Worm (Caenorhabditis elegans) whole organism, young adult: ENCODE results near the gene ZK673.2.

Experiments used
- B0035.1 ChIP-seq: sonication (generic microtip); optimal IDR thresholded peaks from 2 replicates; lab custom pipeline; 2016; ENCODE audit warnings: missing genetic modification characterization, mild to moderate bottlenecking, missing compliant biosample characterization, missing genotype, missing genetic modification reagents
- B0336.3 ChIP-seq: fragments of 200-800 bp; sonication (Bioruptor generic); IDR thresholded peaks from 2 replicates; pipeline ENCODE4 v1.3.6; 2022; ENCODE audit warnings: missing genetic modification characterization, missing compliant biosample characterization
- C06A6.2 ChIP-seq: fragments of 200-800 bp; sonication (Bioruptor generic); conservative IDR thresholded peaks from 2 replicates; pipeline ENCODE4 v1.3.6; 2022; ENCODE audit warnings: missing genetic modification characterization, missing compliant biosample characterization
- D2030.7 ChIP-seq: fragments of 200-800 bp; sonication (Bioruptor generic); IDR thresholded peaks from 2 replicates; pipeline ENCODE4 v1.3.6; 2022; ENCODE audit warnings: missing genetic modification reagents, missing genetic modification characterization, missing compliant biosample characterization
- F10E7.11 ChIP-seq: sonication (generic microtip); optimal IDR thresholded peaks from 2 replicates; lab custom pipeline; 2017; ENCODE audit warnings: mild to moderate bottlenecking, missing genetic modification characterization, moderate library complexity, missing compliant biosample characterization
- F22D6.2 ChIP-seq: sonication (generic microtip); optimal IDR thresholded peaks from 2 replicates; lab custom pipeline; 2016; ENCODE audit warnings: mild to moderate bottlenecking, missing genetic modification characterization, missing compliant biosample characterization
- F33H1.4 ChIP-seq: fragments of 200-800 bp; sonication (Bioruptor generic); IDR thresholded peaks from 2 replicates; pipeline ENCODE4 v1.3.6; 2022; ENCODE audit warnings: missing genetic modification reagents, missing genetic modification characterization, missing compliant biosample characterization
- F39B2.1 ChIP-seq: fragments of 200-800 bp; sonication (Bioruptor generic); IDR thresholded peaks from 2 replicates; pipeline ENCODE4 v1.3.6; 2022; ENCODE audit warnings: missing genetic modification reagents, missing genetic modification characterization, missing compliant biosample characterization
- F49E8.2 ChIP-seq: sonication (generic microtip); optimal IDR thresholded peaks from 3 replicates; lab custom pipeline; 2017; ENCODE audit warnings: missing genetic modification characterization, mild to moderate bottlenecking, missing compliant biosample characterization, antibody characterized with exemption, moderate library complexity; ENCODE audit not compliant: insufficient read depth
- Y53G8AR.9 ChIP-seq: fragments of 200-800 bp; sonication (Bioruptor generic); conservative IDR thresholded peaks from 2 replicates; pipeline ENCODE4 v1.3.6; 2022; ENCODE audit warnings: missing genetic modification reagents, missing genetic modification characterization, missing compliant biosample characterization
- Y79H2A.3 ChIP-seq: fragments of 200-800 bp; sonication (Bioruptor generic); conservative IDR thresholded peaks from 2 replicates; pipeline ENCODE4 v1.3.6; 2022; ENCODE audit warnings: missing genetic modification reagents, missing genetic modification characterization, missing compliant biosample characterization
- attf-5 ChIP-seq: fragments of 200-800 bp; sonication (Bioruptor generic); optimal IDR thresholded peaks from 2 replicates; lab custom pipeline; 2018; ENCODE audit warnings: mild to moderate bottlenecking, missing genetic modification characterization, missing compliant biosample characterization
- ceh-40 ChIP-seq: fragments of 200-800 bp; sonication (Bioruptor generic); IDR thresholded peaks from 2 replicates; pipeline ENCODE4 v1.3.6; 2022; ENCODE audit warnings: missing genetic modification characterization, missing compliant biosample characterization
- dpl-1 ChIP-seq: fragments of 150-350 bp; optimal IDR thresholded peaks from 2 replicates; lab custom pipeline; 2014; ENCODE audit warnings: missing biosample characterization, missing genetic modification reagents, missing genetic modification characterization
- ekl-4 ChIP-seq: fragments of 200-800 bp; sonication (Bioruptor generic); IDR thresholded peaks from 2 replicates; pipeline ENCODE4 v1.3.6; 2022; ENCODE audit warnings: missing genetic modification reagents, missing genetic modification characterization, missing compliant biosample characterization
- gei-17 ChIP-seq: fragments of 200-800 bp; sonication (Bioruptor generic); optimal IDR thresholded peaks from 2 replicates; lab custom pipeline; 2018; ENCODE audit warnings: mild to moderate bottlenecking, missing genetic modification characterization, missing compliant biosample characterization
- him-1 ChIP-seq: sonication (generic microtip); optimal IDR thresholded peaks from 2 replicates; lab custom pipeline; 2016; ENCODE audit warnings: missing genotype, missing genetic modification reagents, missing genetic modification characterization, missing compliant biosample characterization
- hmg-1.2 ChIP-seq: fragments of 200-800 bp; sonication (Bioruptor generic); IDR thresholded peaks from 2 replicates; pipeline ENCODE4 v1.3.6; 2022; ENCODE audit warnings: missing genetic modification reagents, missing genetic modification characterization, missing compliant biosample characterization
- hsf-1 ChIP-seq: fragments of 200-800 bp; sonication (Bioruptor generic); IDR thresholded peaks from 2 replicates; pipeline ENCODE4 v1.3.6; 2022; ENCODE audit warnings: missing genetic modification reagents, missing genetic modification characterization, missing compliant biosample characterization
- let-526 ChIP-seq: fragments of 200-800 bp; sonication (Bioruptor generic); IDR thresholded peaks from 2 replicates; pipeline ENCODE4 v1.3.6; 2022; ENCODE audit warnings: missing genetic modification reagents, missing genetic modification characterization, missing compliant biosample characterization
- lin-54 ChIP-seq: fragments of 200-800 bp; sonication (Bioruptor generic); optimal IDR thresholded peaks from 2 replicates; lab custom pipeline; 2018; ENCODE audit warnings: mild to moderate bottlenecking, missing genetic modification characterization, missing compliant biosample characterization
- madf-10 ChIP-seq: sonication (generic microtip); optimal IDR thresholded peaks from 2 replicates; lab custom pipeline; 2016; ENCODE audit warnings: mild to moderate bottlenecking, missing genetic modification characterization, missing compliant biosample characterization
- madf-6 ChIP-seq: fragments of 200-800 bp; sonication (Bioruptor generic); IDR thresholded peaks from 2 replicates; pipeline ENCODE4 v1.3.6; 2022; ENCODE audit warnings: missing genetic modification reagents, missing genetic modification characterization, missing compliant biosample characterization
- nfya-2 ChIP-seq: fragments of 200-800 bp; sonication (Bioruptor generic); IDR thresholded peaks from 2 replicates; pipeline ENCODE4 v1.3.6; 2022; ENCODE audit warnings: missing genetic modification reagents, missing genetic modification characterization, missing compliant biosample characterization
- nhr-27 ChIP-seq: fragments of 200-800 bp; sonication (Bioruptor generic); optimal IDR thresholded peaks from 2 replicates; lab custom pipeline; 2018; ENCODE audit warnings: mild to moderate bottlenecking, missing genetic modification characterization, moderate library complexity, missing compliant biosample characterization
- nhr-80 ChIP-seq: sonication (generic microtip); optimal IDR thresholded peaks from 2 replicates; lab custom pipeline; 2016; ENCODE audit warnings: missing genetic modification characterization, missing compliant biosample characterization
- rec-8 ChIP-seq, 2 experiments: sonication (generic microtip); optimal IDR thresholded peaks; 2 replicates each; lab custom pipeline; 2016; ENCODE audit warnings: mild to moderate bottlenecking in 2 of 2, missing genetic modification characterization in 2 of 2, missing genetic modification reagents in 2 of 2, missing genotype in 2 of 2, missing biosample characterization in 1 of 2, missing compliant biosample characterization in 1 of 2, moderate library complexity in 1 of 2
- tbx-9 ChIP-seq: sonication (generic microtip); optimal IDR thresholded peaks from 2 replicates; lab custom pipeline; 2016; ENCODE audit warnings: borderline replicate concordance, missing genetic modification characterization, inconsistent platforms, missing compliant biosample characterization
- unc-62 ChIP-seq: fragments of 150-350 bp; optimal IDR thresholded peaks from 2 replicates; lab custom pipeline; 2014; ENCODE audit warnings: missing biosample characterization, missing genetic modification reagents, missing genetic modification characterization
- ztf-18 ChIP-seq: sonication (generic microtip); optimal IDR thresholded peaks from 2 replicates; lab custom pipeline; 2016; ENCODE audit warnings: missing genotype, mild to moderate bottlenecking, missing genetic modification characterization, missing compliant biosample characterization
- ztf-22 ChIP-seq: fragments of 200-800 bp; sonication (Bioruptor generic); optimal IDR thresholded peaks from 2 replicates; lab custom pipeline; 2018; ENCODE audit warnings: mild to moderate bottlenecking, missing genetic modification characterization, moderate library complexity, missing compliant biosample characterization
- ztf-26 ChIP-seq: sonication (generic microtip); optimal IDR thresholded peaks from 2 replicates; lab custom pipeline; 2017; ENCODE audit warnings: missing genetic modification characterization, missing compliant biosample characterization

Gene ZK673.2

DNA sequence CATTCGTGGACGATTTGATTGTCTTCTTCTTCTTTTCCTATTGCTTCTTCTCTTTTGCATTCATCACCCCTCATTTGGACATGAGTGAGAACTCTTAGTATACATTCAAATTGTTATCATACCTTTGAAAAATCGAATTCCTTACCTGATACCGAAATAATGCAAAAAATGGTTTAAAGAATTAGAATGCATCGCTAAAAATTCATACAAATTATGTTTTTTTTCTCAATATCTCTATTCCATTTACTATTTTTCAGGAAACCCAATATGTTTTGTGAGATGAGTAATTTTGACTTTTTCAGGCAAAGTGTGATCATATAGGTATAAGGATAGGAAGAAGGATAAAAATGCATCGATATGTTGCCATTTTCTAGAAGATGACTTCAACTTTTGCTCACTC is 8.9 kb downstream of the ZK673.2 start, which contains the start of gene ZK673.11 (continued):
- no peak for TF ChIP-seq ztf-22 (GFP tag; lab: Kevin White, UChicago)
- TF ChIP-seq, all 124 proteins: peak for 0

ce11 chrII:10461207-10461606 is 13.1 kb downstream of the ZK673.2 start, which contains the start of gene ZK673.5:
ZK673.5 (plus strand) TSS chrII:10461507.
- no peak for TF ChIP-seq rec-8 (tag; optimal IDR thresholded peaks at IDR 0.05; lab: Kevin White, UChicago)
- TF ChIP-seq F33H1.4, result no peak
- no peak for TF ChIP-seq madf-6
- TF ChIP-seq F39B2.1 (GFP tag; lab: Robert Waterston, UW), result no peak
- no peak for TF ChIP-seq ceh-40
- TF ChIP-seq unc-62 (GFP tag; lab: Kevin White, UChicago), result no peak
- no peak for TF ChIP-seq dpl-1 (GFP tag; lab: Kevin White, UChicago)
- no peak for TF ChIP-seq F49E8.2 (tag; lab: Kevin White, UChicago)
- TF ChIP-seq ztf-18 (tag; lab: Kevin White, UChicago), result no peak
- TF ChIP-seq tbx-9 (tag; lab: Kevin White, UChicago), result no peak
- no peak for TF ChIP-seq hsf-1 (GFP tag; lab: Robert Waterston, UW)
- TF ChIP-seq ztf-26 (tag; lab: Kevin White, UChicago), result no peak
- no peak for TF ChIP-seq B0035.1 (tag; lab: Kevin White, UChicago)
- TF ChIP-seq, all 124 proteins: peak for 0

DNA sequence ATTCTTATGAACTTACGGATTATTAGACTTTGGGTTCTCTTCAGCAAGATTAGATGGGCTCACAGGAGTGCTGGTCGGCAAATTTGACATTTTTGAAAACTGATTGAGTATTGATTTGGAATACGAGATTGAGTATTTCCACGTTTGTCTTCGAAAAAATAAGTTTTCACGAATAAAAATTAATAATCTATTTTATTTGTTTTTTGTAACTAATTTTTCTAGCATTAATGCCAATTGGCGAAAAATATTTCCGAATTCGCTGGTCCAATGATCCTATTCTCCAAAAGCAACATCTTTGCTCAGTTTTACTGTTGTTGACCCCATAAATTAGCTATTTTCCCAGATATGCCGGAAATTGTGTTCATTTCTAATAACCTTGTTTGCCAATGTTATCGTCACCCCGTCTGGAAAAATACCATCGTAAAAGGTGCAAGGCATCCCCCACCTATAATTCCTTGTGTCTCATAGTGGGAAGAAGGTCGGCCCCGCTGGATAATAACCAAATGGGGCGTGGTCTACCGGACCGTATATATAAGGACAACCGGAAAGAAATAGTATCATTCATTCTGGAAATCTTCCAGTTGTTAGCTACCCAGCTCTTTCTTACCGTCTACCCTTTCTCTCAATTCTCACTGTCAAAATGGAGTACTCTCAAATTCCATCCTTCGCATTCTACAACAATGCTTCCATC is 16.3 kb downstream of the ZK673.2 start, which contains the start of the genes ZK673.6 and sdz-37:
TSS of gene ZK673.6 (minus strand) at position 101 of the 691 bp plus-strand sequence.
TSS of gene sdz-37 (plus strand) at position 641 of the 691 bp plus-strand sequence.
- TF ChIP-seq nhr-27 (tag; lab: Kevin White, UChicago) (no peak), Y79H2A.3 (GFP tag; lab: Robert Waterston, UW) (no peak), Y53G8AR.9 (GFP tag; lab: Robert Waterston, UW) (no peak), him-1 (no peak), gei-17 (GFP tag; lab: Kevin White, UChicago) (no peak), D2030.7 (GFP tag; lab: Robert Waterston, UW) (no peak), F22D6.2 (no peak), lin-54 (GFP tag; lab: Kevin White, UChicago) (no peak), F10E7.11 (tag; lab: Kevin White, UChicago) (no peak), nfya-2 (GFP tag; lab: Robert Waterston, UW) (no peak)

DNA sequence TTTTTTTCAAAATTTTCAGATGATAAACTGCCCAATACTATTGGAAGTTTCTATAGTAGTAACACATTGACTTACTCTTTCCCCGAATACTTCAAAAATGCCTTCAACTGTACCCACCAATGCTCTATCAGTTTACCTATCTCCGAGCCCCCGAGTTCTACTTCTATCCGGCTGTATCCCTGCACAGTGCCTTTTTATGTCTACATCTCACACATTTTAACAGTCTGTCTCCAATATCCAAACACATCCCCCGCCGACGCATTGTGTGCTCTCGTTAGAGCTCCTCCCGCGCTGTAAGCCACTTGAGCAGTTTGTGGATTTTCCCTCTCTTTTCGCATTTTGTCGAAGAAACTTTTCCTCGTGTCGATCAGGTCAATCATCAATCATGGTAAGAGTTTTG is 18.5 kb downstream of the ZK673.2 start, which contains the start of gene tnc-2:
TSS of gene tnc-2 (plus strand) at position 301 of the 400 bp plus-strand sequence.
- TF ChIP-seq lin-54 (GFP tag; lab: Kevin White, UChicago) (no peak), B0336.3 (GFP tag; lab: Robert Waterston, UW) (no peak), hmg-1.2 (GFP tag; lab: Robert Waterston, UW) (no peak), let-526 (GFP tag; lab: Robert Waterston, UW) (no peak), C06A6.2 (GFP tag; lab: Robert Waterston, UW) (no peak), ztf-26 (tag; lab: Kevin White, UChicago) (no peak), madf-10 (tag; lab: Kevin White, UChicago) (no peak), ekl-4 (no peak)

ce11 chrII:10470159-10470558 is 22.1 kb downstream of the ZK673.2 start, which contains the start of gene clec-143:
clec-143 (minus strand) TSS chrII:10470297.
- TF ChIP-seq nhr-80 (tag; lab: Kevin White, UChicago) (peak; percentile 61), attf-5 (GFP tag; lab: Kevin White, UChicago) (no peak)
- TF ChIP-seq, all 124 proteins: peak for 1
